Worm (Caenorhabditis elegans): ENCODE results near the gene K01H12.4.

The K01H12.4 gene

DNA sequence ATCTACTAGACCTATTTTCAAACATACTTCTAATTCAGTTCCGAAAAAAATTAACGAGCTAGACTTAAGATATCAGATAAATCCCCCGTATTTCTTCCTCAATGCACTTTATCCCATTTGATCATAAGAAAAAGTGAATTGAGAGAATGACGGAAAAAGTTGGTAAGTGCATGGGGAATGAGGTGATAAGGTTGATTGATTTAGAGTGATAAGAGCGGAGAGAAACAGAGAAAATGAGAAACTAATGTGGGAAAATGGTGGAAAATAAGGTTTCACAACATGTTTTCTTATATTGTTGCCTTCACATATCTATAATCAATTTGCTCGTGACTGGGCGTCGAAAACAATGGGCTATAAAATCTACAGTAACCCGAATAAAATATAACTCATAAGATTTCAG lies 22.9 kb downstream of the K01H12.4 start:
- TF ChIP-seq zag-1 (tag; optimal IDR thresholded peaks at IDR 0.05) (no peak), nhr-71 (tag; optimal IDR thresholded peaks at IDR 0.05) (peak; percentile 63), blmp-1 (tag; optimal IDR thresholded peaks at IDR 0.05) (peak; percentile 85), rnt-1 (tag; optimal IDR thresholded peaks at IDR 0.05) (peak; percentile 24), egl-13 (tag; optimal IDR thresholded peaks at IDR 0.05) (no peak), mep-1 (tag; optimal IDR thresholded peaks at IDR 0.05) (peak; percentile 40), fkh-4 (tag; optimal IDR thresholded peaks at IDR 0.05; ENCODE audit: borderline replicate concordance) (no peak), elt-3 (tag; optimal IDR thresholded peaks at IDR 0.05) (peak in 5 of 6 experiments; percentile 28 to 82 (median 45)), lin-35 (GFP tag; optimal IDR thresholded peaks at IDR 0.05) (peak in 1 of 2 experiments; percentile 39), lin-14 (GFP tag; optimal IDR thresholded peaks at IDR 0.05) (peak; percentile 66), nhr-19 (GFP tag; conservative IDR thresholded peaks at IDR 0.05) (peak; percentile 37; the same call in 1 of the 2 replicates), nhr-47 (tag; optimal IDR thresholded peaks at IDR 0.05) (no peak), sox-4 (tag; optimal IDR thresholded peaks at IDR 0.05) (no peak), pqm-1 (tag; optimal IDR thresholded peaks at IDR 0.05) (peak; percentile 7), irx-1 (tag; optimal IDR thresholded peaks at IDR 0.05) (no peak), nhr-20 (tag; optimal IDR thresholded peaks at IDR 0.05) (peak; percentile 52), dsc-1 (tag; optimal IDR thresholded peaks at IDR 0.05) (peak; percentile 53), nhr-85 (tag) (peak; percentile 77), grh-1 (GFP tag; IDR thresholded peaks at IDR 0.05) (no peak), snu-23 (GFP tag; optimal IDR thresholded peaks at IDR 0.05) (peak; percentile 30), lsy-2 (tag; optimal IDR thresholded peaks at IDR 0.05) (peak; percentile 27 to 35), elt-2 (tag; optimal IDR thresholded peaks at IDR 0.05) (peak; percentile 50), nhr-90 (tag; optimal IDR thresholded peaks at IDR 0.05; ENCODE audit: poor library complexity) (peak; percentile 18)

DNA sequence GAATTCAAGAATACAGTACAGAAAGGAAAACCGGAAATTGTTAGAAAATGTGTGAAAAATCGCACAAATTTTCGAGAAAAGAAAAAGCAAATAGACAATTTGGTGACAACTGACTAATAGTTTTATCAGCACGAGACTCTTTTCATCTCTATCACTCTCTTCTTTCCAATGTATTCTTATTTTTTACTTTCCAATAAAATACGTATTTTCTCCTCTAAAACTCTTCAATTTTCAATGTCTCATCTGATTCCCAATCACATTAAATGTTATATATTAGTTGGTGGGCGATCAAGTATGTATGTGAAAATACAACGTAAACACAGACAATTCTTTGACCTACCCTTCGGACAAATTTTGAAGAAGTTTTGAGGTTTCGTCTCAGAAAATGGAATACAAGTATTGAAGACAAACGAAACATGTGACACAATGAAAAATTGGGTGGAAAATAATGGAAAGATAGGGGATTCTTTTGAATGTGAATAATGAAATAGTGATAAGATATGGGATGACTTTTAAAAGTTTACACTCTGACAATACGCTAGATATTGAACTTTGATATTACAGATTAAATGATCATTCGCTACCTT lies 24.4 kb downstream of the K01H12.4 start, which contains the start of gene cka-1:
cka-1 (minus strand) TSS at position 418 of the 587 bp plus-strand sequence.
- TF ChIP-seq snpc-4 (tag; optimal IDR thresholded peaks at IDR 0.05) (no peak), pax-3 (tag; optimal IDR thresholded peaks at IDR 0.05) (no peak), zag-1 (tag; optimal IDR thresholded peaks at IDR 0.05) (no peak), fkh-4 (tag; optimal IDR thresholded peaks at IDR 0.05; ENCODE audit: borderline replicate concordance) (no peak), ceh-88 (GFP tag; IDR thresholded peaks at IDR 0.05) (no peak), ces-1 (GFP tag; optimal IDR thresholded peaks at IDR 0.05) (no peak), hlh-4 (tag; optimal IDR thresholded peaks at IDR 0.05) (no peak), mdl-1 (tag; optimal IDR thresholded peaks at IDR 0.05) (no peak), nhr-71 (tag; optimal IDR thresholded peaks at IDR 0.05) (peak; percentile 63), aly-2 (tag; optimal IDR thresholded peaks at IDR 0.05) (no peak), nhr-237 (tag; optimal IDR thresholded peaks at IDR 0.05) (no peak), C34B4.2 (tag; optimal IDR thresholded peaks at IDR 0.05) (no peak), C16A3.4 (tag; optimal IDR thresholded peaks at IDR 0.05) (peak; percentile 16), skn-1 (tag; optimal IDR thresholded peaks at IDR 0.05) (no peak), sptf-1 (tag; optimal IDR thresholded peaks at IDR 0.05) (no peak), hlh-17 (GFP tag; optimal IDR thresholded peaks at IDR 0.05; ENCODE audit: borderline replicate concordance) (no peak), mab-9 (GFP tag; IDR thresholded peaks at IDR 0.05) (no peak), lin-14 (GFP tag; optimal IDR thresholded peaks at IDR 0.05) (peak; percentile 71), lin-35 (GFP tag; optimal IDR thresholded peaks at IDR 0.05) (peak in 1 of 2 experiments; percentile 55), nhr-28 (tag; optimal IDR thresholded peaks at IDR 0.05) (no peak), blmp-1 (tag; optimal IDR thresholded peaks at IDR 0.05) (no peak), tlp-1 (tag; optimal IDR thresholded peaks at IDR 0.05) (no peak), fkh-8 (tag; optimal IDR thresholded peaks at IDR 0.05) (no peak), egl-13 (tag; optimal IDR thresholded peaks at IDR 0.05) (no peak), C04F5.9 (tag; optimal IDR thresholded peaks at IDR 0.05) (no peak), nhr-11 (tag; optimal IDR thresholded peaks at IDR 0.05) (no peak), irx-1 (tag; optimal IDR thresholded peaks at IDR 0.05) (no peak), lin-39 (tag; optimal IDR thresholded peaks at IDR 0.05) (no peak), fkh-10 (GFP tag; optimal IDR thresholded peaks at IDR 0.05) (no peak), sox-4 (tag; optimal IDR thresholded peaks at IDR 0.05) (no peak), swsn-7 (tag; optimal IDR thresholded peaks at IDR 0.05) (no peak), unc-30 (tag; optimal IDR thresholded peaks at IDR 0.05) (no peak), rnt-1 (tag; optimal IDR thresholded peaks at IDR 0.05) (no peak), mep-1 (tag; optimal IDR thresholded peaks at IDR 0.05) (no peak), dsc-1 (tag; optimal IDR thresholded peaks at IDR 0.05) (no peak), pqm-1 (tag; optimal IDR thresholded peaks at IDR 0.05) (no peak), nhr-90 (tag; optimal IDR thresholded peaks at IDR 0.05; ENCODE audit: poor library complexity) (peak; percentile 11), unc-98 (GFP tag; IDR thresholded peaks at IDR 0.05) (no peak), elt-3 (tag; optimal IDR thresholded peaks at IDR 0.05) (peak in 1 of 6 experiments; percentile 48), elt-2 (tag; optimal IDR thresholded peaks at IDR 0.05) (peak; percentile 52), ama-1 (optimal IDR thresholded peaks at IDR 0.05) (no peak), nhr-84 (tag; optimal IDR thresholded peaks at IDR 0.05) (no peak)

Data from whole organism, L1 larva.